Worm (Caenorhabditis elegans): ENCODE results near the gene F53F1.3.

Gene F53F1.3

ce11 chrV:13416076-13416475, 8.0 kb downstream of the F53F1.3 start:
- TF ChIP-seq pha-2 (tag; optimal IDR thresholded peaks at IDR 0.05), result no peak
- no peak for TF ChIP-seq dmd-4 (tag; optimal IDR thresholded peaks at IDR 0.05; ENCODE audit: borderline replicate concordance)
- TF ChIP-seq zip-5 (tag; optimal IDR thresholded peaks at IDR 0.05), result no peak
- no peak for TF ChIP-seq ceh-6 (GFP tag; optimal IDR thresholded peaks at IDR 0.05)
- no peak for TF ChIP-seq mec-3 (tag; optimal IDR thresholded peaks at IDR 0.05; ENCODE audit: borderline replicate concordance)

ce11 chrV:13417513-13417912, 9.5 kb downstream of the F53F1.3 start, which contains the start of gene F53F1.6:
TSS of gene F53F1.6 (minus strand) at chrV:13417613.
- TF ChIP-seq nhr-11 (tag; optimal IDR thresholded peaks at IDR 0.05) (no peak), fkh-10 (GFP tag; optimal IDR thresholded peaks at IDR 0.05) (no peak)

- no peak for TF ChIP-seq ceh-48 (tag; optimal IDR thresholded peaks at IDR 0.05)
- TF ChIP-seq ceh-34 (tag; optimal IDR thresholded peaks at IDR 0.05), result no peak
- TF ChIP-seq tbx-7 (tag; optimal IDR thresholded peaks at IDR 0.05), result no peak
- no peak for TF ChIP-seq ceh-19 (GFP tag; optimal IDR thresholded peaks at IDR 0.05)
- TF ChIP-seq lim-6 (tag; optimal IDR thresholded peaks at IDR 0.05), result no peak
- TF ChIP-seq hlh-15 (tag; optimal IDR thresholded peaks at IDR 0.05), result no peak
- no peak for TF ChIP-seq ceh-31 (tag; optimal IDR thresholded peaks at IDR 0.05)
- no peak for TF ChIP-seq dmd-4 (tag; optimal IDR thresholded peaks at IDR 0.05; ENCODE audit: borderline replicate concordance)
- no peak for TF ChIP-seq C38D4.7 (GFP tag; optimal IDR thresholded peaks at IDR 0.05)
- no peak for TF ChIP-seq ahr-1 (tag; optimal IDR thresholded peaks at IDR 0.05)
Observed at ce11 chrV:13420640-13421039, 12.6 kb downstream of the F53F1.3 start, which contains the start of gene srv-8. TSS of gene srv-8 (minus strand) at chrV:13420740.

- TF ChIP-seq unc-86 (tag; optimal IDR thresholded peaks at IDR 0.05) (no peak), zip-5 (tag; optimal IDR thresholded peaks at IDR 0.05) (no peak), fkh-10 (GFP tag; optimal IDR thresholded peaks at IDR 0.05) (no peak), rnt-1 (tag; optimal IDR thresholded peaks at IDR 0.05) (no peak), pqm-1 (tag; optimal IDR thresholded peaks at IDR 0.05) (no peak), elt-2 (tag; optimal IDR thresholded peaks at IDR 0.05) (no peak), ama-1 (optimal IDR thresholded peaks at IDR 0.05) (no peak), npax-4 (tag; optimal IDR thresholded peaks at IDR 0.05) (no peak), ceh-31 (tag; optimal IDR thresholded peaks at IDR 0.05) (no peak), Y22D7AL.16 (tag; optimal IDR thresholded peaks at IDR 0.05) (no peak), ceh-9 (tag; optimal IDR thresholded peaks at IDR 0.05) (no peak), fkh-6 (tag; optimal IDR thresholded peaks at IDR 0.05) (no peak), pha-2 (tag; optimal IDR thresholded peaks at IDR 0.05) (no peak), eyg-1 (tag; optimal IDR thresholded peaks at IDR 0.05) (no peak)
Observed at ce11 chrV:13421697-13422096, 13.7 kb downstream of the F53F1.3 start.

ce11 chrV:13423045-13423444, 15.0 kb downstream of the F53F1.3 start, which contains the start of gene srv-9:
TSS of gene srv-9 (minus strand) at chrV:13423145.
- no peak for TF ChIP-seq ceh-45 (GFP tag; IDR thresholded peaks at IDR 0.05)
- no peak for TF ChIP-seq ama-1 (optimal IDR thresholded peaks at IDR 0.05)
- TF ChIP-seq ceh-31 (tag; optimal IDR thresholded peaks at IDR 0.05), result no peak
- no peak for TF ChIP-seq ceh-18 (tag; optimal IDR thresholded peaks at IDR 0.05)
- no peak for TF ChIP-seq ceh-19 (GFP tag; optimal IDR thresholded peaks at IDR 0.05)
- no peak for TF ChIP-seq hlh-6 (tag; optimal IDR thresholded peaks at IDR 0.05)
- TF ChIP-seq ceh-24 (tag; optimal IDR thresholded peaks at IDR 0.05), result no peak
- TF ChIP-seq nfya-1 (tag; optimal IDR thresholded peaks at IDR 0.05), result no peak
- no peak for TF ChIP-seq ceh-34 (tag; optimal IDR thresholded peaks at IDR 0.05)
- TF ChIP-seq eyg-1 (tag; optimal IDR thresholded peaks at IDR 0.05), result no peak
- TF ChIP-seq pax-1 (tag; optimal IDR thresholded peaks at IDR 0.05), result no peak
- no peak for TF ChIP-seq ceh-6 (GFP tag; optimal IDR thresholded peaks at IDR 0.05)
- no peak for TF ChIP-seq pat-9 (tag; optimal IDR thresholded peaks at IDR 0.05)
- no peak for TF ChIP-seq nhr-232 (tag; optimal IDR thresholded peaks at IDR 0.05)
- TF ChIP-seq ets-4 (tag; optimal IDR thresholded peaks at IDR 0.05), result no peak
- TF ChIP-seq hlh-8 (tag; optimal IDR thresholded peaks at IDR 0.05), result no peak
- no peak for TF ChIP-seq madf-2 (tag; optimal IDR thresholded peaks at IDR 0.05)
